Fruit fly (Drosophila melanogaster) whole organism, wandering third instar larva: ENCODE measurements around the gene CG32099.

Experiments
- Abd-B ChIP-seq: fragments of >200 bp; optimal IDR thresholded peaks from 2 replicates; lab custom pipeline; 2017; ENCODE audit warnings: missing biosample characterization, missing genetic modification characterization
- CG32264 ChIP-seq: fragments of 200-800 bp; sonication (Bioruptor generic); optimal IDR thresholded peaks from 2 replicates; lab custom pipeline; 2016; ENCODE audit warnings: missing biosample characterization, missing genetic modification characterization
- CG9705 ChIP-seq: fragments of 200-800 bp; sonication (Bioruptor generic); optimal IDR thresholded peaks from 2 replicates; lab custom pipeline; 2018; ENCODE audit warnings: missing biosample characterization, mild to moderate bottlenecking, missing genetic modification characterization
- CrebA ChIP-seq: fragments of 200-800 bp; sonication (Bioruptor generic); optimal IDR thresholded peaks from 2 replicates; lab custom pipeline; 2016; ENCODE audit warnings: missing biosample characterization, mild to moderate bottlenecking, missing genetic modification characterization, borderline replicate concordance
- Dfd ChIP-seq: fragments of >200 bp; optimal IDR thresholded peaks from 2 replicates; lab custom pipeline; 2017; ENCODE audit warnings: missing biosample characterization, missing genetic modification characterization
- Dif ChIP-seq: fragments of 200-275, 200-300 bp; sonication (Bioruptor generic); optimal IDR thresholded peaks from 2 replicates; lab custom pipeline; 2018; ENCODE audit warnings: missing biosample characterization, missing genetic modification characterization; ENCODE audit not compliant: partially characterized antibody
- GATAd ChIP-seq: sonication (Bioruptor generic); optimal IDR thresholded peaks from 2 replicates; lab custom pipeline; 2016; ENCODE audit warnings: missing biosample characterization, missing genetic modification characterization
- HLH106 ChIP-seq: fragments of 200-800 bp; optimal IDR thresholded peaks from 3 replicates; lab custom pipeline; 2019; ENCODE audit warnings: missing biosample characterization, mild to moderate bottlenecking, missing genetic modification characterization, moderate library complexity
- Hnf4 ChIP-seq: fragments of 200-800 bp; sonication (Bioruptor generic); optimal IDR thresholded peaks from 2 replicates; lab custom pipeline; 2016; ENCODE audit warnings: missing biosample characterization, mild to moderate bottlenecking, missing genetic modification characterization
- Hr78 ChIP-seq: fragments of >200 bp; optimal IDR thresholded peaks from 2 replicates; lab custom pipeline; 2017; ENCODE audit warnings: missing biosample characterization, missing genetic modification characterization
- Hr83 ChIP-seq: fragments of 200-300 bp; sonication (Bioruptor generic); optimal IDR thresholded peaks from 2 replicates; lab custom pipeline; 2016; ENCODE audit warnings: missing biosample characterization, mild to moderate bottlenecking, missing genetic modification characterization, moderate library complexity; ENCODE audit not compliant: poor library complexity, severe bottlenecking
- Jra ChIP-seq: sonication (Bioruptor generic); optimal IDR thresholded peaks from 2 replicates; lab custom pipeline; 2016; ENCODE audit warnings: missing biosample characterization, missing genetic modification characterization
- Mio ChIP-seq: sonication (Bioruptor generic); optimal IDR thresholded peaks from 2 replicates; lab custom pipeline; 2016; ENCODE audit warnings: missing biosample characterization, missing genetic modification characterization
- Myc ChIP-seq: fragments of >200 bp; optimal IDR thresholded peaks from 2 replicates; lab custom pipeline; 2017
- N ChIP-seq: fragments of >200 bp; optimal IDR thresholded peaks from 2 replicates; lab custom pipeline; 2018; ENCODE audit warnings: missing biosample characterization, missing external identifiers, missing genetic modification characterization
- OdsH ChIP-seq: fragments of 200-800 bp; sonication (Bioruptor generic); optimal IDR thresholded peaks from 2 replicates; lab custom pipeline; 2016; ENCODE audit warnings: missing biosample characterization, mild to moderate bottlenecking, missing genetic modification characterization
- Rel ChIP-seq, 2 experiments: fragments of 200-800 bp; sonication (Bioruptor generic) in 1 of 2; optimal IDR thresholded peaks; 2 replicates in 1 of 2; 3 replicates in 1 of 2; lab custom pipeline; 2016 to 2019; ENCODE audit warnings: mild to moderate bottlenecking in 2 of 2, missing biosample characterization in 2 of 2, missing genetic modification characterization in 2 of 2, moderate library complexity in 1 of 2
- Sp1 ChIP-seq: fragments of 200-800 bp; sonication (Bioruptor generic); optimal IDR thresholded peaks from 3 replicates; lab custom pipeline; 2019; ENCODE audit warnings: missing biosample characterization, mild to moderate bottlenecking, missing genetic modification characterization, moderate library complexity
- Vsx2 ChIP-seq: fragments of 200-300, 225-300 bp; sonication (Bioruptor generic); optimal IDR thresholded peaks from 2 replicates; lab custom pipeline; 2018; ENCODE audit warnings: missing biosample characterization, missing genetic modification characterization; ENCODE audit not compliant: partially characterized antibody
- br ChIP-seq: fragments of 200-800 bp; sonication (Bioruptor generic); optimal IDR thresholded peaks from 2 replicates; lab custom pipeline; 2016; ENCODE audit warnings: missing biosample characterization, missing genetic modification characterization
- brk ChIP-seq: fragments of 200-800 bp; sonication (Bioruptor generic); optimal IDR thresholded peaks from 2 replicates; lab custom pipeline; 2016; ENCODE audit warnings: missing biosample characterization, mild to moderate bottlenecking, missing genetic modification characterization
- dl ChIP-seq, 2 experiments: fragments of 175-275, 200-275 bp in 1 of 2; fragments of 200-275 bp in 1 of 2; sonication (Bioruptor generic); optimal IDR thresholded peaks; lab custom pipeline; 2018; ENCODE audit warnings: mild to moderate bottlenecking in 2 of 2, missing biosample characterization in 2 of 2, missing genetic modification characterization in 2 of 2, moderate library complexity in 2 of 2; ENCODE audit not compliant: partially characterized antibody in 2 of 2, insufficient read depth in 1 of 2
- dmrt93B ChIP-seq: fragments of 200-800 bp; sonication (Bioruptor generic); optimal IDR thresholded peaks from 2 replicates; lab custom pipeline; 2018; ENCODE audit warnings: missing biosample characterization, mild to moderate bottlenecking, missing genetic modification characterization
- dsf ChIP-seq: sonication (Bioruptor generic); optimal IDR thresholded peaks from 2 replicates; lab custom pipeline; 2016; ENCODE audit warnings: missing biosample characterization, missing genetic modification characterization, borderline replicate concordance
- ey ChIP-seq: fragments of 200-800 bp; sonication (Bioruptor generic); optimal IDR thresholded peaks from 2 replicates; lab custom pipeline; 2016; ENCODE audit warnings: missing biosample characterization, missing genetic modification characterization
- foxo ChIP-seq, 2 experiments: fragments of 200-800 bp; sonication (Bioruptor generic); optimal IDR thresholded peaks; 2 replicates in 1 of 2; 3 replicates in 1 of 2; lab custom pipeline; 2016 to 2017; ENCODE audit warnings: missing biosample characterization in 2 of 2, missing genetic modification characterization in 2 of 2
- fru ChIP-seq: fragments of 200-800 bp; sonication (Bioruptor generic); optimal IDR thresholded peaks from 3 replicates; lab custom pipeline; 2016; ENCODE audit warnings: missing biosample characterization, mild to moderate bottlenecking, missing genetic modification characterization
- h ChIP-seq: fragments of 200-800 bp; sonication (Bioruptor generic); optimal IDR thresholded peaks from 3 replicates; lab custom pipeline; 2016; ENCODE audit warnings: missing biosample characterization, mild to moderate bottlenecking, missing genetic modification characterization
- jim ChIP-seq: fragments of 175-275, 200-325 bp; sonication (Bioruptor generic); optimal IDR thresholded peaks from 2 replicates; lab custom pipeline; 2016; ENCODE audit warnings: missing biosample characterization, mild to moderate bottlenecking, missing genetic modification characterization
- lola ChIP-seq: fragments of >200 bp; optimal IDR thresholded peaks from 2 replicates; lab custom pipeline; 2017; ENCODE audit warnings: missing biosample characterization, missing genetic modification characterization
- pan ChIP-seq: fragments of >200 bp; optimal IDR thresholded peaks from 2 replicates; lab custom pipeline; 2017
- psq ChIP-seq: fragments of 200-800 bp; sonication (Bioruptor generic); optimal IDR thresholded peaks from 3 replicates; lab custom pipeline; 2017; ENCODE audit warnings: missing biosample characterization, mild to moderate bottlenecking, missing genetic modification characterization, moderate library complexity
- rgr ChIP-seq: fragments of 200-800 bp; sonication (Bioruptor generic); optimal IDR thresholded peaks from 3 replicates; lab custom pipeline; 2016; ENCODE audit warnings: missing biosample characterization, mild to moderate bottlenecking, missing genetic modification characterization
- sage ChIP-seq: fragments of 200-800 bp; sonication (Bioruptor generic); optimal IDR thresholded peaks from 2 replicates; lab custom pipeline; 2016; ENCODE audit warnings: missing biosample characterization, mild to moderate bottlenecking, missing genetic modification characterization
- sv ChIP-seq: fragments of 200-800 bp; sonication (Bioruptor generic); optimal IDR thresholded peaks from 3 replicates; lab custom pipeline; 2016; ENCODE audit warnings: missing biosample characterization, missing genetic modification characterization
- tai ChIP-seq: sonication (Bioruptor generic); optimal IDR thresholded peaks from 2 replicates; lab custom pipeline; 2016; ENCODE audit warnings: missing biosample characterization, missing genetic modification characterization
- usp ChIP-seq: fragments of >200 bp; optimal IDR thresholded peaks from 2 replicates; lab custom pipeline; 2017; ENCODE audit warnings: missing biosample characterization, missing genetic modification characterization
- woc ChIP-seq: sonication (Bioruptor generic); optimal IDR thresholded peaks from 2 replicates; lab custom pipeline; 2016; ENCODE audit warnings: missing biosample characterization, mild to moderate bottlenecking, missing genetic modification characterization

Gene CG32099

DNA sequence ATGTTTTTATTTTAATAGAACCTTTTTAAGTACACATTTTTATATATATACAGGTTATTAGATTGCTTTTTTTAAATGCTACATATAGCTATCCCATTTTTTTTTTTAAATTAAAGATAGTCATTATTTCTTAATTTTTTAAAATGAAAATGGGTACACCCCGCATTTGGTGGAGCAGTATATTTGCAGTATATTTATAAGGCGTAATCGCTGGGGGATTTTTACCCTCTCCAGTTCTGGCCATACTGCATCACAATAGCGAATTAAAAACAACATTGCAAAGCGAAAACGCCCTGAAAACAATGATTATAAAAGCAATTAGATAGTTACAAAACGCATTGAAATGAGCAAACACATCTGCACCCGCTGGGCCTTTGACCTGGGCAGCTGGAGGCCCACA, at the start of gene CG32099:
Gene CG32099 (plus strand): TSS at position 250 of the 400 bp plus-strand sequence.
- TF ChIP-seq Rel (GFP tag; optimal IDR thresholded peaks at IDR 0.05; lab: Kevin White, UChicago) (no peak), Rel (tag; optimal IDR thresholded peaks at IDR 0.05; lab: Kevin White, UChicago) (peak; percentile 82), Vsx2 (GFP tag; lab: Kevin White, UChicago) (no peak)

- TF ChIP-seq Myc (lab: Kevin White, UChicago) (no peak), usp (no peak), tai (no peak), dsf (no peak), jim (GFP tag; lab: Kevin White, UChicago) (no peak), Dfd (GFP tag; lab: Kevin White, UChicago) (no peak), Rel (GFP tag; optimal IDR thresholded peaks at IDR 0.05; lab: Kevin White, UChicago) (no peak), Rel (tag; optimal IDR thresholded peaks at IDR 0.05; lab: Kevin White, UChicago) (no peak), Mio (GFP tag; lab: Kevin White, UChicago) (no peak), h (GFP tag; lab: Kevin White, UChicago) (peak; percentile 7), fru (GFP tag; lab: Kevin White, UChicago) (peak; percentile 32), Jra (GFP tag; lab: Kevin White, UChicago) (no peak), Dif (GFP tag; lab: Kevin White, UChicago) (no peak), N (GFP tag; lab: Kevin White, UChicago) (no peak), foxo (GFP tag; optimal IDR thresholded peaks at IDR 0.05; lab: Kevin White, UChicago) (peak in 1 of 2 experiments; percentile 62), rgr (peak; percentile 2), dl (GFP tag; optimal IDR thresholded peaks at IDR 0.05; lab: Kevin White, UChicago; ENCODE audit: insufficient read depth in 1 of 2, partially characterized antibody in 2 of 2) (no peak), Vsx2 (GFP tag; lab: Kevin White, UChicago) (no peak), CG9705 (GFP tag; lab: Kevin White, UChicago) (no peak), CrebA (GFP tag; lab: Kevin White, UChicago) (no peak), lola (GFP tag; lab: Kevin White, UChicago) (no peak), Sp1 (peak; percentile 69), br (no peak), dmrt93B (GFP tag; lab: Kevin White, UChicago) (no peak), sage (GFP tag; lab: Kevin White, UChicago) (no peak), sv (no peak), psq (peak; percentile 54), woc (GFP tag; lab: Kevin White, UChicago) (no peak), ey (GFP tag; lab: Kevin White, UChicago) (no peak), Hnf4 (GFP tag; lab: Kevin White, UChicago) (no peak), GATAd (GFP tag; lab: Kevin White, UChicago) (no peak), HLH106 (tag; lab: Kevin White, UChicago) (peak; percentile 58), CG32264 (no peak), pan (no peak), OdsH (GFP tag; lab: Kevin White, UChicago) (peak; percentile 49), Abd-B (GFP tag; lab: Kevin White, UChicago) (no peak), Hr78 (no peak), brk (peak; percentile 28), Hr83 (GFP tag; lab: Kevin White, UChicago) (no peak)
- TF ChIP-seq, all 38 proteins: peak for 9
These were observed 49.6 kb upstream of the CG32099 start for dm6 chr3L:12099329-12100031.
